Worm (Caenorhabditis elegans) whole organism, L3 larva: ENCODE results near the gene ceh-14.
A peak's percentile ranks its signal among the peaks of the same experiment; 100 is the strongest.

Experiments used
- ZK546.5 ChIP-seq: sonication (generic microtip); optimal IDR thresholded peaks from 2 replicates; lab custom pipeline; 2017; ENCODE audit warnings: missing biosample characterization, missing genetic modification characterization
- ama-1 ChIP-seq: fragments of 150-350 bp; optimal IDR thresholded peaks from 2 replicates; lab custom pipeline; 2018
- ceh-16 ChIP-seq: sonication (generic microtip); optimal IDR thresholded peaks from 2 replicates; lab custom pipeline; 2017; ENCODE audit warnings: missing biosample characterization, missing genetic modification characterization
- ceh-82 ChIP-seq: fragments of 150-350 bp; optimal IDR thresholded peaks from 2 replicates; lab custom pipeline; 2014; ENCODE audit warnings: missing biosample characterization, missing genetic modification characterization
- fkh-10 ChIP-seq: sonication (generic microtip); optimal IDR thresholded peaks from 2 replicates; lab custom pipeline; 2017; ENCODE audit warnings: missing biosample characterization, missing genetic modification reagents, missing genetic modification characterization
- fos-1 ChIP-seq: fragments of 150-350 bp; optimal IDR thresholded peaks from 2 replicates; lab custom pipeline; 2014; ENCODE audit warnings: missing biosample characterization, missing genetic modification characterization
- nhr-12 ChIP-seq: fragments of 150-350 bp; optimal IDR thresholded peaks from 2 replicates; lab custom pipeline; 2014; ENCODE audit warnings: missing biosample characterization, missing genetic modification characterization
- nhr-237 ChIP-seq: fragments of 150-350 bp; optimal IDR thresholded peaks from 2 replicates; lab custom pipeline; 2014; ENCODE audit warnings: missing biosample characterization, missing genetic modification characterization
- nhr-25 ChIP-seq: sonication (generic microtip); optimal IDR thresholded peaks from 2 replicates; lab custom pipeline; 2017; ENCODE audit warnings: missing biosample characterization, missing genetic modification characterization
- nhr-76 ChIP-seq: fragments of 150-350 bp; sonication (generic microtip); optimal IDR thresholded peaks from 5 replicates; lab custom pipeline; 2014; ENCODE audit warnings: missing biosample characterization, missing genetic modification characterization
- nhr-77 ChIP-seq: fragments of 150-350 bp; optimal IDR thresholded peaks from 2 replicates; lab custom pipeline; 2014; ENCODE audit warnings: missing biosample characterization, missing genetic modification characterization
- snpc-4 ChIP-seq: fragments of 150-350 bp; optimal IDR thresholded peaks from 2 replicates; lab custom pipeline; 2014; ENCODE audit warnings: missing biosample characterization, missing genetic modification characterization
- ztf-11 ChIP-seq: fragments of 150-350 bp; optimal IDR thresholded peaks from 2 replicates; lab custom pipeline; 2014; ENCODE audit warnings: missing biosample characterization, missing genetic modification characterization
- ztf-4 ChIP-seq: fragments of 150-350 bp; optimal IDR thresholded peaks from 2 replicates; lab custom pipeline; 2014; ENCODE audit warnings: missing biosample characterization, missing genetic modification characterization

DNA sequence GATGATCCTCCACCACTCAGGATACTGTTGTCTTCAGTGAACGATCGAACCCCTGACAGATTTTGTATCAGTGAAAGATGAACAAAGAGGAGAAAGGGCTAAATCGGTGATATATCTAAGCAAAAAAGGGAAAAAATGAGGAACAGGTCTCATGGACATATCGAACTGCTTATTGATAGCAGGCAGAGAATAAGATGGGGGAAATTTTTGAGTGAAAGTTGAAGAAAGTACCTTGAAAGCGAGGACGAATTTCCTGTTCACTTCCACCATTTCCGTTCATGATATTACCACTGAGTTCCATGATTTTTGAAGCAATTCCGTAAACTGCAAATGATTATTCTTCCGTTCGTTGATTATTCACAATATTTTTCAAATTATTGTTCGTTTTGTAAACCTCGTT is 20.8 kb upstream of the ceh-14 start:
- TF ChIP-seq fkh-10 (no peak), ceh-82 (tag; lab: Kevin White, UChicago) (no peak), nhr-77 (tag; lab: Kevin White, UChicago) (no peak), ama-1 (lab: Kevin White, UChicago) (no peak), nhr-76 (tag; lab: Kevin White, UChicago) (no peak), ceh-16 (tag; lab: Kevin White, UChicago) (no peak), ztf-11 (tag; lab: Kevin White, UChicago) (no peak), fos-1 (no peak), ZK546.5 (no peak), snpc-4 (tag; lab: Kevin White, UChicago) (no peak), nhr-25 (tag; lab: Kevin White, UChicago) (peak; percentile 18), nhr-12 (tag; lab: Kevin White, UChicago) (no peak), ztf-4 (tag; lab: Kevin White, UChicago) (no peak), nhr-237 (no peak)
